Fruit fly (Drosophila melanogaster): ENCODE results near the gene Adgf-B.

The Adgf-B gene

dm6 chr3L:17763987-17764386, 13.6 kb upstream of the Adgf-B start, which contains the start of the genes Adgf-A and Adgf-A2:
TSS of gene Adgf-A (minus strand) at chr3L:17764158.
TSS of gene Adgf-A2 (minus strand) at chr3L:17764158.
- TF ChIP-seq fd85E (GFP tag; optimal IDR thresholded peaks at IDR 0.05) (no peak), acj6 (GFP tag; optimal IDR thresholded peaks at IDR 0.05) (no peak), CG31627 (GFP tag; optimal IDR thresholded peaks at IDR 0.05) (no peak), fkh (GFP tag; optimal IDR thresholded peaks at IDR 0.05) (no peak), spab (GFP tag; optimal IDR thresholded peaks at IDR 0.05) (no peak), CG15336 (GFP tag; IDR thresholded peaks at IDR 0.05) (no peak), CG32006 (GFP tag; optimal IDR thresholded peaks at IDR 0.05) (no peak), CG34406 (GFP tag; optimal IDR thresholded peaks at IDR 0.05) (no peak), Sox102F (GFP tag; optimal IDR thresholded peaks at IDR 0.05) (no peak), CG8319 (GFP tag; optimal IDR thresholded peaks at IDR 0.05) (no peak), Sox15 (GFP tag; optimal IDR thresholded peaks at IDR 0.05) (no peak), lz (GFP tag; optimal IDR thresholded peaks at IDR 0.05) (no peak), salr (GFP tag; optimal IDR thresholded peaks at IDR 0.05) (no peak), achi (GFP tag; optimal IDR thresholded peaks at IDR 0.05) (no peak), CG6163 (GFP tag; IDR thresholded peaks at IDR 0.05) (no peak), esn (GFP tag; optimal IDR thresholded peaks at IDR 0.05) (no peak), CG7368 (GFP tag; optimal IDR thresholded peaks at IDR 0.05) (no peak), CG10669 (GFP tag; optimal IDR thresholded peaks at IDR 0.05) (no peak)

DNA sequence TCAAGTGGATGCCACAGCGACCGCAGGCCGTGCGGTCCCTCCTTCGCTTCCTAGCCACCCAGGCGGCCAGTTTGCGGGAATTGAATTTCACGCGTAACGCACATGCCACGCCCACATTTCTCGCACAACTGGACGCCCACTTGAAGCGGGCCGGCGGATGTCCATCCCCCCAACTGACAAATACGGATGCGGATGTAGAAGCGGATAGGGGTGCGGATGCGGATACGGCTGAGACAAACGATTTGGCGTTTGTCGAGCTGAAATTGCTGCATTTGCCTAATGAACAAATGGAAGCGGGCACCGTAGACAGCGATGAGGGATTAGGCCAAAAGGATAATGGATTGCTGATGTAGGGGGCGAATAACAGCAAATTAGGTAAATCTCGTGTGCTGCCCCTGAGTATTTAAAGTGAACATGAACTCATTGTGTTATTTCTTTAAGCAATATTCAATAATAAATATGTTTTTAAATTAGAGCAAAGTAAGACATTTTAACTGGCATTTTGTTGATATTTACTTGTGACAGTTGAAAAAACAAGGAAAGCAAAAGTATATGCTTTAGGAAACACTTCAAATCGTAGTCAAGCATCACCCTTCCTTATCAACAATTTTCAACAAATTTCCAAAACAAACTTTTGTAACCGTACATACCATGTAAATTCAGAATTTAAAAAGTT, 8.8 kb upstream of the Adgf-B start, which contains the start of gene CG32181:
Gene CG32181 (plus strand): TSS at position 626 of the 676 bp plus-strand sequence.
- no peak for TF ChIP-seq Hr38 (GFP tag; optimal IDR thresholded peaks at IDR 0.05)
- no peak for TF ChIP-seq dac (GFP tag; optimal IDR thresholded peaks at IDR 0.05)
- no peak for TF ChIP-seq Gug (GFP tag; IDR thresholded peaks at IDR 0.05)
- no peak for TF ChIP-seq achi (GFP tag; optimal IDR thresholded peaks at IDR 0.05)
- no peak for TF ChIP-seq Blimp-1 (GFP tag; optimal IDR thresholded peaks at IDR 0.05)
- TF ChIP-seq svp (GFP tag), result no peak
- no peak for TF ChIP-seq CG6276 (GFP tag; optimal IDR thresholded peaks at IDR 0.05)
- no peak for TF ChIP-seq salr (GFP tag; optimal IDR thresholded peaks at IDR 0.05)
- TF ChIP-seq net (GFP tag; optimal IDR thresholded peaks at IDR 0.05), result no peak
- no peak for TF ChIP-seq pdm3 (GFP tag; optimal IDR thresholded peaks at IDR 0.05)
- no peak for TF ChIP-seq topi (GFP tag; optimal IDR thresholded peaks at IDR 0.05)
- no peak for TF ChIP-seq CG9139 (GFP tag; optimal IDR thresholded peaks at IDR 0.05)
- no peak for TF ChIP-seq CG8119 (GFP tag; IDR thresholded peaks at IDR 0.05)

DNA sequence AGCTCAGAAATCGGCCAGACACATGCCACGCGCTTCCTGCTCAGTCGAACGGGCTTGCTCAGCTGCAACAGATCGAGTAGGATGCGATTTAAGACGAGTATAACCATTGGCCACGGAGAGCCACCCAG, 7.6 kb upstream of the Adgf-B start, which contains the start of gene CG32182:
Gene CG32182 (plus strand): TSS at position 29 of the 128 bp plus-strand sequence.
- TF ChIP-seq net (GFP tag; optimal IDR thresholded peaks at IDR 0.05) (no peak), CG10631 (GFP tag; optimal IDR thresholded peaks at IDR 0.05) (no peak), cyc (GFP tag; optimal IDR thresholded peaks at IDR 0.05) (no peak), fd59A (GFP tag; optimal IDR thresholded peaks at IDR 0.05) (no peak), lz (GFP tag; optimal IDR thresholded peaks at IDR 0.05) (no peak)

- peak; percentile 73 for TF ChIP-seq Smox (GFP tag; optimal IDR thresholded peaks at IDR 0.05)
- peak; percentile 68 for TF ChIP-seq Hr39 (GFP tag; optimal IDR thresholded peaks at IDR 0.05)
- TF ChIP-seq dsx (GFP tag; optimal IDR thresholded peaks at IDR 0.05; ENCODE audit: poor library complexity, severe bottlenecking), result peak; percentile 71
- peak; percentile 78 for TF ChIP-seq CG8632 (GFP tag; optimal IDR thresholded peaks at IDR 0.05)
- peak; percentile 71 for TF ChIP-seq CG1621 (tag; optimal IDR thresholded peaks at IDR 0.05)
- TF ChIP-seq Ets21C (GFP tag; optimal IDR thresholded peaks at IDR 0.05), result peak; percentile 59
- TF ChIP-seq topi (GFP tag; optimal IDR thresholded peaks at IDR 0.05), result peak; percentile 74
- peak; percentile 48 for TF ChIP-seq CG4318 (GFP tag; optimal IDR thresholded peaks at IDR 0.05)
- peak; percentile 28 for TF ChIP-seq vri (GFP tag; optimal IDR thresholded peaks at IDR 0.05)
- no peak for TF ChIP-seq Hr38 (GFP tag; optimal IDR thresholded peaks at IDR 0.05)
- peak; percentile 77 for TF ChIP-seq lz (GFP tag; optimal IDR thresholded peaks at IDR 0.05)
- TF ChIP-seq CG10631 (GFP tag; optimal IDR thresholded peaks at IDR 0.05), result peak; percentile 80
- peak; percentile 57 for TF ChIP-seq fkh (GFP tag; optimal IDR thresholded peaks at IDR 0.05)
- TF ChIP-seq pdm3 (GFP tag; optimal IDR thresholded peaks at IDR 0.05), result peak; percentile 71
- TF ChIP-seq CG6808 (GFP tag; optimal IDR thresholded peaks at IDR 0.05), result peak; percentile 83
- peak; percentile 82 for TF ChIP-seq CG32006 (GFP tag; optimal IDR thresholded peaks at IDR 0.05)
- peak; percentile 77 for TF ChIP-seq OdsH (GFP tag; optimal IDR thresholded peaks at IDR 0.05)
- TF ChIP-seq fd85E (GFP tag; optimal IDR thresholded peaks at IDR 0.05), result peak; percentile 38
- TF ChIP-seq CG6276 (GFP tag; optimal IDR thresholded peaks at IDR 0.05), result peak; percentile 68
- TF ChIP-seq CG8319 (GFP tag; optimal IDR thresholded peaks at IDR 0.05), result peak; percentile 68
- peak; percentile 80 for TF ChIP-seq Met (GFP tag; optimal IDR thresholded peaks at IDR 0.05)
- TF ChIP-seq spab (GFP tag; optimal IDR thresholded peaks at IDR 0.05), result peak; percentile 72
Observed at dm6 chr3L:17757156-17758083, 7.0 kb upstream of the Adgf-B start.

All from whole organism, prepupa.